Worm (Caenorhabditis elegans) whole organism, L3 larva: ENCODE data around the gene rbg-3.

Experiments
- ceh-16 ChIP-seq: sonication (generic microtip); optimal IDR thresholded peaks from 2 replicates; lab custom pipeline; 2017; ENCODE audit warnings: missing biosample characterization, missing genetic modification characterization
- ceh-9 ChIP-seq: sonication (generic microtip); optimal IDR thresholded peaks from 2 replicates; lab custom pipeline; 2018; ENCODE audit warnings: missing biosample characterization, missing genetic modification characterization
- egl-27 ChIP-seq: sonication (generic microtip); optimal IDR thresholded peaks from 4 replicates; lab custom pipeline; 2017; ENCODE audit warnings: missing biosample characterization, missing genetic modification reagents, missing genetic modification characterization
- fos-1 ChIP-seq: fragments of 150-350 bp; optimal IDR thresholded peaks from 2 replicates; lab custom pipeline; 2014; ENCODE audit warnings: missing biosample characterization, missing genetic modification characterization
- nhr-76 ChIP-seq: fragments of 150-350 bp; sonication (generic microtip); optimal IDR thresholded peaks from 5 replicates; lab custom pipeline; 2014; ENCODE audit warnings: missing biosample characterization, missing genetic modification characterization
- pha-4 ChIP-seq: fragments of 150-350 bp; optimal IDR thresholded peaks from 2 replicates; lab custom pipeline; 2014; ENCODE audit warnings: missing biosample characterization, missing genetic modification reagents, missing genetic modification characterization
- skn-1 ChIP-seq: fragments of 150-350 bp; optimal IDR thresholded peaks from 2 replicates; lab custom pipeline; 2014; ENCODE audit warnings: missing biosample characterization, missing genetic modification characterization
- unc-62 ChIP-seq: fragments of 150-350 bp; sonication (generic microtip); optimal IDR thresholded peaks from 4 replicates; lab custom pipeline; 2014; ENCODE audit warnings: missing biosample characterization, missing genetic modification reagents, missing genetic modification characterization
- ztf-11 ChIP-seq: fragments of 150-350 bp; optimal IDR thresholded peaks from 2 replicates; lab custom pipeline; 2014; ENCODE audit warnings: missing biosample characterization, missing genetic modification characterization
- ztf-4 ChIP-seq: fragments of 150-350 bp; optimal IDR thresholded peaks from 2 replicates; lab custom pipeline; 2014; ENCODE audit warnings: missing biosample characterization, missing genetic modification characterization

ce11 chrIII:4796039-4796438, 41.8 kb downstream of the rbg-3 start:
- TF ChIP-seq unc-62 (GFP tag; lab: Kevin White, UChicago) (no peak), ztf-4 (tag; lab: Kevin White, UChicago) (no peak), pha-4 (tag; lab: Kevin White, UChicago) (peak; percentile 90), fos-1 (tag; lab: Kevin White, UChicago) (peak; percentile 99), nhr-76 (tag; lab: Kevin White, UChicago) (no peak), ceh-9 (tag; lab: Kevin White, UChicago) (no peak), ztf-11 (tag; lab: Kevin White, UChicago) (no peak), skn-1 (tag; lab: Kevin White, UChicago) (peak; percentile 62), ceh-16 (tag; lab: Kevin White, UChicago) (no peak), egl-27 (tag; lab: Kevin White, UChicago) (no peak)
